Fruit fly (Drosophila melanogaster) whole organism, adult: ENCODE data around the gene CG5381.

ENCODE experiments used
- CG12768 ChIP-seq: fragments of 200-800 bp; sonication (Bioruptor generic); optimal IDR thresholded peaks from 2 replicates; lab custom pipeline; 2017; ENCODE audit warnings: missing biosample characterization, missing genetic modification characterization, mild to moderate bottlenecking, moderate library complexity, missing genetic modification reagents
- Clk ChIP-seq: fragments of 200-800 bp; sonication (Bioruptor generic); optimal IDR thresholded peaks from 2 replicates; lab custom pipeline; 2017; ENCODE audit warnings: missing biosample characterization, missing genetic modification characterization
- pad ChIP-seq: fragments of 200-800 bp; sonication (Bioruptor generic); optimal IDR thresholded peaks from 3 replicates; lab custom pipeline; 2017; ENCODE audit warnings: missing biosample characterization, missing genetic modification characterization, mild to moderate bottlenecking, moderate library complexity, missing genetic modification reagents

- TF ChIP-seq pad (no peak), CG12768 (GFP tag; lab: Kevin White, UChicago) (no peak), Clk (GFP tag; lab: Kevin White, UChicago) (no peak)
Observed at dm6 chr2L:10272224-10272623, 50.7 kb downstream of the CG5381 start, which contains the start of gene trk.
